Worm (Caenorhabditis elegans) whole organism, L2 larva: Measurements from ENCODE around the gene lron-2.

Source experiments
- ceh-16 ChIP-seq: fragments of 150-350 bp; optimal IDR thresholded peaks from 2 replicates; lab custom pipeline; 2014; ENCODE audit warnings: missing biosample characterization, missing genetic modification characterization
- egl-27 ChIP-seq: sonication (generic microtip); optimal IDR thresholded peaks from 3 replicates; lab custom pipeline; 2017; ENCODE audit warnings: missing biosample characterization, missing genetic modification reagents, missing genetic modification characterization
- lin-13 ChIP-seq: fragments of 150-350 bp; optimal IDR thresholded peaks from 2 replicates; lab custom pipeline; 2014; ENCODE audit warnings: missing biosample characterization, missing genetic modification reagents, missing genetic modification characterization
- lin-39 ChIP-seq: fragments of 150-350 bp; optimal IDR thresholded peaks from 2 replicates; lab custom pipeline; 2014; ENCODE audit warnings: missing biosample characterization, missing genetic modification reagents, missing genetic modification characterization
- nhr-12 ChIP-seq: fragments of 150-350 bp; optimal IDR thresholded peaks from 2 replicates; lab custom pipeline; 2014; ENCODE audit warnings: missing biosample characterization, missing genetic modification characterization
- nhr-129 ChIP-seq: fragments of 150-350 bp; optimal IDR thresholded peaks from 2 replicates; lab custom pipeline; 2014; ENCODE audit warnings: missing biosample characterization, missing genetic modification characterization
- sem-4 ChIP-seq: fragments of 150-350 bp; optimal IDR thresholded peaks from 2 replicates; lab custom pipeline; 2014; ENCODE audit warnings: missing biosample characterization, missing genetic modification reagents, missing genetic modification characterization
- skn-1 ChIP-seq: sonication (generic microtip); optimal IDR thresholded peaks from 2 replicates; lab custom pipeline; 2017; ENCODE audit warnings: missing biosample characterization, missing genetic modification characterization
- snpc-4 ChIP-seq: fragments of 150-350 bp; optimal IDR thresholded peaks from 2 replicates; lab custom pipeline; 2014; ENCODE audit warnings: missing biosample characterization, missing genetic modification characterization
- unc-55 ChIP-seq: fragments of 150-350 bp; sonication (generic microtip); optimal IDR thresholded peaks from 3 replicates; lab custom pipeline; 2014; ENCODE audit warnings: missing biosample characterization, missing genetic modification reagents, missing genetic modification characterization
- unc-62 ChIP-seq: fragments of 150-350 bp; optimal IDR thresholded peaks from 2 replicates; lab custom pipeline; 2014; ENCODE audit warnings: missing biosample characterization, missing genetic modification reagents, missing genetic modification characterization
- ztf-11 ChIP-seq: sonication (generic microtip); optimal IDR thresholded peaks from 2 replicates; lab custom pipeline; 2017; ENCODE audit warnings: missing biosample characterization, missing genetic modification characterization
- ztf-4 ChIP-seq: fragments of 150-350 bp; optimal IDR thresholded peaks from 2 replicates; lab custom pipeline; 2014; ENCODE audit warnings: missing biosample characterization, missing genetic modification characterization

- TF ChIP-seq snpc-4 (tag; lab: Kevin White, UChicago) (no peak), sem-4 (tag; lab: Kevin White, UChicago) (no peak), unc-55 (GFP tag; lab: Kevin White, UChicago) (no peak), ztf-4 (tag; lab: Kevin White, UChicago) (no peak), lin-13 (no peak), unc-62 (GFP tag; lab: Kevin White, UChicago) (no peak), egl-27 (tag; lab: Kevin White, UChicago) (no peak), skn-1 (tag; lab: Kevin White, UChicago) (no peak), ztf-11 (tag; lab: Kevin White, UChicago) (no peak), lin-39 (no peak), nhr-12 (tag; lab: Kevin White, UChicago) (no peak), nhr-129 (tag; lab: Kevin White, UChicago) (no peak), ceh-16 (tag; lab: Kevin White, UChicago) (no peak)
Measured at ce11 chrV:9268202-9268601, 19.2 kb downstream of the lron-2 start.
